Fruit fly (Drosophila melanogaster): ENCODE results near the gene CG5708.

The CG5708 gene

DNA sequence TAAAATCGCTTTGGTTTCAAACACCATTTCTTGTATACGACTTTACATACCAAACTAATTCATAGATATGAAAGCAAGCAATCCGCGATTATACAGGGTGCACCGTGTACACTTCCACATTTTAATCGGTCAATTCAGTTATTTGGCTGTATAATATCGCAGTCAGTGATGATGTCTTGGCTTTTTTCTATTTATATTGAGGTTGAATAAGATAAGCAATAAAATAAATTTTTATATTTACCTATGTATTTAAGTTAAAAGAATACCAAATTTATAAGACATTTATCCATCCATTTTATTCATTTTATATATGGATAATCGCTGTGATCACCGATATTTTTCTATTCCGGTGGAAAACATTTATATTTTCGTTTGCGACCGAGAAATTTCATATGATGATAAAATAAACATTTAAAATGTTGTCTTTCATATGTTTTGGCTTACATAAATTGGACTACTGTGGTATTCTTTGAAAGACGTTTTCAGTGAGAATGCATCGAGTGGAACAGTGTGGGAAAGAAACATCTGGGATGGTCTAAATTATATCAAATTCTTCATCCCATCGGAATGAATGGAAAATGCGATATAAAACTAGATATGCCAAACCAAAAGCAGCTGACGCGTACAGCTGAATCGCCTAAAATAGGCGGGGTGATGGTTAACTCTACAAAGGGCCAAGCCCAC lies at the start of gene CG5708:
TSS of gene CG5708 (minus strand) at position 85 of the 684 bp plus-strand sequence.
- TF ChIP-seq ac (GFP tag; optimal IDR thresholded peaks at IDR 0.05) (no peak), pho (GFP tag; optimal IDR thresholded peaks at IDR 0.05) (no peak), CG17568 (GFP tag; optimal IDR thresholded peaks at IDR 0.05) (no peak), CG8290 (GFP tag; optimal IDR thresholded peaks at IDR 0.05) (peak; percentile 62), CG8290 (tag; optimal IDR thresholded peaks at IDR 0.05) (peak; percentile 34 to 67), Atf6 (GFP tag; IDR thresholded peaks at IDR 0.05) (0 out of 2 replicates have a peak, but pooled peaks have one; percentile 17), Bgb (GFP tag; IDR thresholded peaks at IDR 0.05; ENCODE audit: partially characterized antibody) (peak; percentile 52; the same call in 1 of the 2 replicates), BEAF-32 (GFP tag; optimal IDR thresholded peaks at IDR 0.05) (peak; percentile 73), pfk (GFP tag; optimal IDR thresholded peaks at IDR 0.05) (peak; percentile 86), nmo (GFP tag; optimal IDR thresholded peaks at IDR 0.05) (peak; percentile 66), prd (optimal IDR thresholded peaks at IDR 0.05) (no peak), prd (GFP tag; IDR thresholded peaks at IDR 0.05) (0 out of 3 replicates have a peak, but pooled peaks have one; percentile 20), CG4617 (GFP tag; optimal IDR thresholded peaks at IDR 0.05; ENCODE audit: borderline replicate concordance) (peak; percentile 73), CG11723 (GFP tag; optimal IDR thresholded peaks at IDR 0.05) (peak; percentile 89), CG16813 (GFP tag; IDR thresholded peaks at IDR 0.05; ENCODE audit: partially characterized antibody) (peak; percentile 58), GATAe (GFP tag; conservative IDR thresholded peaks at IDR 0.05) (no peak), CG17802 (tag; optimal IDR thresholded peaks at IDR 0.05) (peak; percentile 82), row (GFP tag; IDR thresholded peaks at IDR 0.05) (peak; percentile 89), Doc3 (GFP tag; IDR thresholded peaks at IDR 0.05; ENCODE audit: partially characterized antibody) (no peak), CG11560 (tag; IDR thresholded peaks at IDR 0.05) (no peak), CG1024 (GFP tag; IDR thresholded peaks at IDR 0.05) (peak; percentile 96), CG2712 (tag; optimal IDR thresholded peaks at IDR 0.05) (peak; percentile 38), CG10267 (tag; optimal IDR thresholded peaks at IDR 0.05) (peak; percentile 25), CG1603 (tag; optimal IDR thresholded peaks at IDR 0.05) (peak; percentile 86), CG9215 (GFP tag; IDR thresholded peaks at IDR 0.05) (no peak), sqz (GFP tag; optimal IDR thresholded peaks at IDR 0.05) (no peak), CG6854 (GFP tag; optimal IDR thresholded peaks at IDR 0.05) (no peak), Blimp-1 (GFP tag; optimal IDR thresholded peaks at IDR 0.05) (no peak), Sox100B (GFP tag; optimal IDR thresholded peaks at IDR 0.05) (peak; percentile 24), Max (GFP tag; optimal IDR thresholded peaks at IDR 0.05) (no peak), CG6791 (GFP tag; IDR thresholded peaks at IDR 0.05; ENCODE audit: partially characterized antibody) (peak; percentile 32; the same call in 1 of the 3 replicates), CoRest (tag; optimal IDR thresholded peaks at IDR 0.05) (peak; percentile 35), H2.0 (GFP tag; IDR thresholded peaks at IDR 0.05) (no peak), gce (GFP tag; IDR thresholded peaks at IDR 0.05) (no peak), H15 (GFP tag; IDR thresholded peaks at IDR 0.05) (no peak), CG13424 (tag; optimal IDR thresholded peaks at IDR 0.05) (peak; percentile 34), sens (GFP tag) (peak; percentile 35), CG10565 (GFP tag; optimal IDR thresholded peaks at IDR 0.05) (no peak), nom (GFP tag; optimal IDR thresholded peaks at IDR 0.05) (no peak), CG12391 (tag; optimal IDR thresholded peaks at IDR 0.05) (peak; percentile 34), CG3995 (GFP tag; optimal IDR thresholded peaks at IDR 0.05) (peak; percentile 52), tx (GFP tag; optimal IDR thresholded peaks at IDR 0.05) (no peak), gem (tag; optimal IDR thresholded peaks at IDR 0.05) (peak; percentile 40), tgo (GFP tag; IDR thresholded peaks at IDR 0.05) (no peak), Dll (GFP tag; IDR thresholded peaks at IDR 0.05; ENCODE audit: partially characterized antibody) (peak; percentile 40; the same call in 1 of the 4 replicates), CG7839 (tag; optimal IDR thresholded peaks at IDR 0.05) (no peak), pzg (GFP tag; optimal IDR thresholded peaks at IDR 0.05) (peak; percentile 58), Dref (GFP tag; IDR thresholded peaks at IDR 0.05) (peak; percentile 56), CG17361 (GFP tag; IDR thresholded peaks at IDR 0.05) (peak; percentile 66; the same call in 2 of the 3 replicates)

Measured in whole organism, embryonic.